Fruit fly (Drosophila melanogaster) whole organism, embryonic: ENCODE data around the gene TwdlX.

ENCODE experiments used
- Blimp-1 ChIP-seq: fragments of 200-800 bp; sonication (Bioruptor generic); optimal IDR thresholded peaks from 3 replicates; lab custom pipeline; 2018; ENCODE audit warnings: missing biosample characterization, missing genetic modification characterization, mild to moderate bottlenecking, moderate library complexity, missing genetic modification reagents
- CG10462 ChIP-seq: fragments of 200-800 bp; sonication (Bioruptor generic); optimal IDR thresholded peaks from 2 replicates; lab custom pipeline; 2016; ENCODE audit warnings: missing biosample characterization, missing genetic modification characterization
- CG10979 ChIP-seq: fragments of 200-800 bp; sonication (Bioruptor generic); optimal IDR thresholded peaks from 2 replicates; lab custom pipeline; 2018; ENCODE audit warnings: missing biosample characterization, mild to moderate bottlenecking, missing genetic modification characterization, moderate library complexity
- CG12659 ChIP-seq: fragments of 200-800 bp; sonication (Bioruptor generic); optimal IDR thresholded peaks from 3 replicates; lab custom pipeline; 2017; ENCODE audit warnings: mild to moderate bottlenecking, missing biosample characterization, missing genetic modification reagents, missing genetic modification characterization
- CG13424 ChIP-seq: fragments of 200-800 bp; sonication (Bioruptor generic); optimal IDR thresholded peaks from 2 replicates; lab custom pipeline; 2019; ENCODE audit warnings: missing biosample characterization, mild to moderate bottlenecking, missing genetic modification characterization, moderate library complexity
- CG15073 ChIP-seq: fragments of 200-800 bp; sonication (Bioruptor generic); optimal IDR thresholded peaks from 2 replicates; lab custom pipeline; 2016; ENCODE audit warnings: missing biosample characterization, missing genetic modification characterization
- CG15269 ChIP-seq: fragments of 200-800 bp; sonication (Bioruptor generic); optimal IDR thresholded peaks from 2 replicates; lab custom pipeline; 2018; ENCODE audit warnings: missing biosample characterization, mild to moderate bottlenecking, missing genetic modification characterization, moderate library complexity
- CG17612 ChIP-seq: fragments of 200-800 bp; sonication (Bioruptor generic); IDR thresholded peaks from 2 replicates; pipeline ENCODE4 v1.3.6; 2022; ENCODE audit warnings: missing biosample characterization, missing genetic modification characterization
- CG18011 ChIP-seq: fragments of 200-800 bp; sonication (Bioruptor generic); optimal IDR thresholded peaks from 2 replicates; lab custom pipeline; 2017; ENCODE audit warnings: missing biosample characterization, missing genetic modification characterization, mild to moderate bottlenecking, moderate library complexity, missing genotype
- CG2199 ChIP-seq: fragments of 200-800 bp; sonication (Bioruptor generic); IDR thresholded peaks from 3 replicates; pipeline ENCODE4 v1.3.6; 2022; ENCODE audit warnings: missing biosample characterization, missing genetic modification characterization
- CG2712 ChIP-seq: fragments of 200-800 bp; optimal IDR thresholded peaks from 3 replicates; lab custom pipeline; 2019; ENCODE audit warnings: missing biosample characterization, mild to moderate bottlenecking, missing genetic modification characterization, moderate library complexity
- CG32772 ChIP-seq: fragments of 200-800 bp; sonication (Bioruptor generic); IDR thresholded peaks from 2 replicates; pipeline ENCODE4 v1.3.6; 2022; ENCODE audit warnings: missing biosample characterization, missing genetic modification characterization
- CG3281 ChIP-seq: fragments of 200-800 bp; sonication (Bioruptor generic); optimal IDR thresholded peaks from 3 replicates; lab custom pipeline; 2017; ENCODE audit warnings: missing biosample characterization, mild to moderate bottlenecking, missing genetic modification characterization
- CG34376 ChIP-seq: fragments of 200-800 bp; sonication (Bioruptor generic); optimal IDR thresholded peaks from 2 replicates; lab custom pipeline; 2018; ENCODE audit warnings: missing biosample characterization, mild to moderate bottlenecking, missing genetic modification characterization
- CG6765 ChIP-seq: fragments of 200-800 bp; sonication (Bioruptor generic); optimal IDR thresholded peaks from 3 replicates; lab custom pipeline; 2017; ENCODE audit warnings: missing biosample characterization, mild to moderate bottlenecking, missing genetic modification characterization
- CG6854 ChIP-seq: fragments of 200-800 bp; sonication (Bioruptor generic); optimal IDR thresholded peaks from 3 replicates; lab custom pipeline; 2017; ENCODE audit warnings: missing biosample characterization, mild to moderate bottlenecking, missing genetic modification characterization
- MESR4 ChIP-seq: fragments of 200-800 bp; sonication (Bioruptor generic); optimal IDR thresholded peaks from 2 replicates; lab custom pipeline; 2018; ENCODE audit warnings: missing biosample characterization, mild to moderate bottlenecking, missing genetic modification characterization, moderate library complexity
- NK7.1 ChIP-seq: fragments of 200-800 bp; sonication (Bioruptor generic); optimal IDR thresholded peaks from 3 replicates; lab custom pipeline; 2016; ENCODE audit warnings: missing biosample characterization, missing genetic modification characterization
- Neu2 ChIP-seq: fragments of 200-800 bp; sonication (Bioruptor generic); optimal IDR thresholded peaks from 3 replicates; lab custom pipeline; 2016; ENCODE audit warnings: missing biosample characterization, missing genetic modification characterization, borderline replicate concordance
- Nf-YA ChIP-seq: fragments of 200-800 bp; sonication (Bioruptor generic); IDR thresholded peaks from 2 replicates; pipeline ENCODE4 v1.3.6; 2022; ENCODE audit warnings: missing biosample characterization, missing genetic modification characterization
- Oaz ChIP-seq: fragments of 200-800 bp; sonication (Bioruptor generic); IDR thresholded peaks from 2 replicates; pipeline ENCODE4 v1.3.6; 2022; ENCODE audit warnings: missing biosample characterization, missing genetic modification characterization
- Ptx1 ChIP-seq: fragments of 200-800 bp; sonication (Bioruptor generic); IDR thresholded peaks from 2 replicates; pipeline ENCODE4 v1.3.6; 2022; ENCODE audit warnings: missing biosample characterization, missing genetic modification characterization
- Ravus ChIP-seq: fragments of 200-800 bp; sonication (Bioruptor generic); IDR thresholded peaks from 2 replicates; pipeline ENCODE4 v1.3.6; 2022; ENCODE audit warnings: missing biosample characterization, missing genetic modification characterization
- Trl ChIP-seq, 3 experiments: fragments of >200 bp in 2 of 3; fragments of 200-800 bp in 1 of 3; sonication (Bioruptor generic) in 1 of 3; optimal IDR thresholded peaks; 2 replicates in 1 of 3; 3 replicates in 2 of 3; lab custom pipeline; 2016 to 2017; ENCODE audit warnings: missing biosample characterization in 1 of 3, missing genetic modification characterization in 1 of 3
- Usf ChIP-seq: fragments of 200-800 bp; sonication (Bioruptor generic); optimal IDR thresholded peaks from 2 replicates; lab custom pipeline; 2017; ENCODE audit warnings: missing genotype, missing biosample characterization, missing genetic modification characterization
- Xrp1 ChIP-seq: fragments of 200-800 bp; sonication (Bioruptor generic); IDR thresholded peaks from 2 replicates; pipeline ENCODE4 v1.3.6; 2022; ENCODE audit warnings: missing biosample characterization, missing genetic modification characterization
- abd-A ChIP-seq: fragments of 200-800 bp; sonication (Bioruptor generic); optimal IDR thresholded peaks from 3 replicates; lab custom pipeline; 2019; ENCODE audit warnings: missing biosample characterization, mild to moderate bottlenecking, missing genetic modification characterization, moderate library complexity
- ara ChIP-seq: fragments of 200-800 bp; sonication (Bioruptor generic); IDR thresholded peaks from 2 replicates; pipeline ENCODE4 v1.3.6; 2022; ENCODE audit warnings: missing biosample characterization, missing genetic modification characterization
- chif ChIP-seq, 2 experiments: fragments of 200-800 bp; sonication (Bioruptor generic); optimal IDR thresholded peaks; 3 replicates each; lab custom pipeline; 2016; ENCODE audit warnings: missing biosample characterization in 2 of 2, missing genetic modification characterization in 2 of 2
- chn ChIP-seq: fragments of 200-800 bp; sonication (Bioruptor generic); optimal IDR thresholded peaks from 2 replicates; lab custom pipeline; 2016; ENCODE audit warnings: missing biosample characterization, missing genetic modification characterization
- croc ChIP-seq: fragments of 200-800 bp; sonication (Bioruptor generic); conservative IDR thresholded peaks from 3 replicates; pipeline ENCODE4 v1.3.6; 2022; ENCODE audit warnings: missing biosample characterization, missing genetic modification characterization
- dpn ChIP-seq, 2 experiments: fragments of 200-800 bp; sonication (Bioruptor generic); optimal IDR thresholded peaks; 3 replicates each; lab custom pipeline; 2016; ENCODE audit warnings: missing biosample characterization in 2 of 2, missing genetic modification characterization in 2 of 2
- gce ChIP-seq: fragments of 200-800 bp; sonication (Bioruptor generic); IDR thresholded peaks from 3 replicates; pipeline ENCODE4 v1.3.6; 2022; ENCODE audit warnings: missing biosample characterization, missing genetic modification characterization
- ind ChIP-seq: fragments of 200-800 bp; sonication (Bioruptor generic); optimal IDR thresholded peaks from 3 replicates; lab custom pipeline; 2016; ENCODE audit warnings: missing biosample characterization, missing genetic modification characterization
- klu ChIP-seq: fragments of 200-800 bp; sonication (Bioruptor generic); IDR thresholded peaks from 2 replicates; pipeline ENCODE4 v1.3.6; 2022; ENCODE audit warnings: missing biosample characterization, missing genetic modification characterization
- lab ChIP-seq: fragments of 200-800 bp; sonication (Bioruptor generic); optimal IDR thresholded peaks from 3 replicates; lab custom pipeline; 2017; ENCODE audit warnings: missing biosample characterization, missing genetic modification characterization, mild to moderate bottlenecking, moderate library complexity, missing genetic modification reagents
- lov ChIP-seq, 2 experiments: fragments of 200-800 bp in 1 of 2; fragments of >200 bp in 1 of 2; sonication (Bioruptor generic) in 1 of 2; IDR thresholded peaks in 1 of 2; optimal IDR thresholded peaks in 1 of 2; 2 replicates in 1 of 2; 3 replicates in 1 of 2; pipeline versions ENCODE4 v1.3.6 to Lab custom; 2017 to 2022; ENCODE audit warnings: missing biosample characterization in 1 of 2, missing genetic modification characterization in 1 of 2
- pb ChIP-seq: fragments of 200-800 bp; sonication (Bioruptor generic); optimal IDR thresholded peaks from 3 replicates; lab custom pipeline; 2016; ENCODE audit warnings: missing biosample characterization, missing genetic modification characterization
- phol ChIP-seq: fragments of 200-800 bp; sonication (Bioruptor generic); optimal IDR thresholded peaks from 3 replicates; lab custom pipeline; 2018; ENCODE audit warnings: missing biosample characterization, mild to moderate bottlenecking, missing genetic modification characterization, moderate library complexity
- ro ChIP-seq: fragments of 200-800 bp; sonication (Bioruptor generic); IDR thresholded peaks from 2 replicates; pipeline ENCODE4 v1.3.6; 2022; ENCODE audit warnings: missing biosample characterization, missing genetic modification characterization
- slou ChIP-seq: fragments of 200-800 bp; sonication (Bioruptor generic); optimal IDR thresholded peaks from 3 replicates; lab custom pipeline; 2016; ENCODE audit warnings: missing biosample characterization, missing genetic modification characterization
- sna ChIP-seq: fragments of 200-800 bp; sonication (Bioruptor generic); IDR thresholded peaks from 2 replicates; pipeline ENCODE4 v1.3.6; 2022; ENCODE audit warnings: missing biosample characterization, missing genetic modification characterization; ENCODE audit not compliant: partially characterized antibody
- sob ChIP-seq: fragments of 200-800 bp; sonication (Bioruptor generic); IDR thresholded peaks from 2 replicates; pipeline ENCODE4 v1.3.6; 2022; ENCODE audit warnings: missing biosample characterization, missing genetic modification characterization
- tx ChIP-seq: fragments of 200-800 bp; sonication (Bioruptor generic); optimal IDR thresholded peaks from 2 replicates; lab custom pipeline; 2016; ENCODE audit warnings: missing biosample characterization, missing genetic modification characterization
- unc-4 ChIP-seq: fragments of 200-800 bp; sonication (Bioruptor generic); IDR thresholded peaks from 2 replicates; pipeline ENCODE4 v1.3.6; 2022; ENCODE audit warnings: missing biosample characterization, missing genetic modification characterization; ENCODE audit not compliant: partially characterized antibody
- vnd ChIP-seq: fragments of 200-800 bp; sonication (Bioruptor generic); IDR thresholded peaks from 3 replicates; pipeline ENCODE4 v1.3.6; 2022; ENCODE audit warnings: missing biosample characterization, missing genetic modification characterization; ENCODE audit not compliant: partially characterized antibody
- vvl ChIP-seq: fragments of 200-800 bp; sonication (Bioruptor generic); IDR thresholded peaks from 2 replicates; pipeline ENCODE4 v1.3.6; 2022; ENCODE audit warnings: missing biosample characterization, missing genetic modification characterization
- zfh1 ChIP-seq: fragments of 200-800 bp; sonication (Bioruptor generic); IDR thresholded peaks from 3 replicates; pipeline ENCODE4 v1.3.6; 2022; ENCODE audit warnings: missing biosample characterization, missing genetic modification characterization

TwdlX gene

DNA sequence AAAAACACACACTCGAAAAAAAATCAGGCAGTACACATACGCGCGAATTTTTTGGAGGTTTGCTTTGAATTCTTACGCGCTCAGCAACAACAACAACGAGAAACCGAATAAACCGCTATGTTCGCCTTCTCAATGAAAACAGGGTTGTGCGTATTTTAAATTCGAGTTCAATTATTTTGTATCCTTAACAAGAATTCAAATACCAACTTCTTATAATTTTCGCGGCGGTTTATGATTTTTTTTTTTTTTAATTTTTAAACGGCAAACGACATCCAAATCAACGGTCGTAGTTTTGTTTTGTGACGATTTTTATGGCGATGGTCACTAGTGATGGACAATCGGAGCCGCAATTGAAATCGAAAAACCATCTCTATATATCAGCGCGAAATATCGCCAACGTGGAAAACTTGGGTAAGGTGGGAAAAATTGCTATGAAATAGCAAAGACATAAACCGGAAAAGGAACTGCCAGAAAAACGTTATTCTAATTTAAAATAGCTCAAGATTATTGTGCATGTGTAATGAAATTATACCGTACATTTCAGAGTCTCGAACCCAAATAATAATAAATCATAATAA is 20.8 kb downstream of the TwdlX start, which contains the start of gene goe (continued):
- TF ChIP-seq vnd (GFP tag; lab: Robert Waterston, UW): peak; percentile 76
- no peak for TF ChIP-seq Trl (optimal IDR thresholded peaks at IDR 0.05; lab: Kevin White, UChicago)
- TF ChIP-seq Trl (GFP tag; optimal IDR thresholded peaks at IDR 0.05; lab: Kevin White, UChicago): peak; percentile 90
- TF ChIP-seq klu (GFP tag; lab: Robert Waterston, UW): peak; percentile 60
- peak; percentile 94 for TF ChIP-seq sob (GFP tag; lab: Robert Waterston, UW)
- TF ChIP-seq chn (GFP tag; lab: Kevin White, UChicago): peak; percentile 81
- TF ChIP-seq CG32772 (GFP tag; lab: Robert Waterston, UW): peak; percentile 70
- peak; percentile 66 for TF ChIP-seq CG13424 (tag; lab: Kevin White, UChicago)
- peak; percentile 89 for TF ChIP-seq vvl (GFP tag; lab: Robert Waterston, UW)
- TF ChIP-seq CG6854 (GFP tag; lab: Kevin White, UChicago): peak; percentile 50
- peak; percentile 72 for TF ChIP-seq Ptx1 (GFP tag; lab: Robert Waterston, UW)
- TF ChIP-seq unc-4 (GFP tag; lab: Robert Waterston, UW): peak; percentile 81
- peak; percentile 30 for TF ChIP-seq CG10979 (tag; lab: Kevin White, UChicago)
- TF ChIP-seq abd-A (tag; lab: Kevin White, UChicago): no peak
- TF ChIP-seq dpn (GFP tag; optimal IDR thresholded peaks at IDR 0.05; lab: Kevin White, UChicago): peak; percentile 82 to 91
- peak; percentile 76 for TF ChIP-seq CG6765 (GFP tag; lab: Kevin White, UChicago)
- TF ChIP-seq CG3281: peak; percentile 77
- TF ChIP-seq Nf-YA (GFP tag; lab: Robert Waterston, UW): peak; percentile 57; the same call in 1 of the 2 replicates
- TF ChIP-seq ind: peak; percentile 59
- TF ChIP-seq croc (GFP tag; lab: Robert Waterston, UW): peak; percentile 59; the same call in 2 of the 3 replicates
- peak; percentile 53 for TF ChIP-seq CG2712 (tag; lab: Kevin White, UChicago)
- TF ChIP-seq gce (GFP tag; lab: Robert Waterston, UW): peak; percentile 66; the same call in 2 of the 3 replicates
- peak; percentile 2; the same call in 1 of the 2 replicates for TF ChIP-seq Ravus (GFP tag; lab: Robert Waterston, UW)
- peak; percentile 86 for TF ChIP-seq slou
- peak; percentile 30 for TF ChIP-seq Neu2 (GFP tag; lab: Kevin White, UChicago)
- no peak for TF ChIP-seq CG15073 (GFP tag; lab: Kevin White, UChicago)
- TF ChIP-seq Xrp1 (GFP tag; lab: Robert Waterston, UW): peak; percentile 54
- peak; percentile 67 for TF ChIP-seq ara (GFP tag; lab: Robert Waterston, UW)
- TF ChIP-seq Usf (GFP tag; lab: Kevin White, UChicago): peak; percentile 67
- peak; percentile 79; the same call in 1 of the 2 replicates for TF ChIP-seq sna (GFP tag; lab: Robert Waterston, UW)
- TF ChIP-seq NK7.1 (GFP tag; lab: Kevin White, UChicago): peak; percentile 70
- no peak for TF ChIP-seq lov (optimal IDR thresholded peaks at IDR 0.05; lab: Kevin White, UChicago)
- TF ChIP-seq lov (GFP tag; IDR thresholded peaks at IDR 0.05; lab: Robert Waterston, UW): peak; percentile 84; the same call in 2 of the 3 replicates
- TF ChIP-seq ro (GFP tag; lab: Robert Waterston, UW): peak; percentile 19; the same call in 1 of the 2 replicates
- TF ChIP-seq phol: peak; percentile 75
- TF ChIP-seq lab: peak; percentile 84
- TF ChIP-seq CG2199: peak; percentile 81
- TF ChIP-seq CG18011 (GFP tag; lab: Kevin White, UChicago): peak; percentile 65
- peak; percentile 90 for TF ChIP-seq CG12659 (GFP tag; lab: Kevin White, UChicago)
- TF ChIP-seq chif (GFP tag; optimal IDR thresholded peaks at IDR 0.05; lab: Kevin White, UChicago): peak; percentile 78 to 90
- TF ChIP-seq Blimp-1 (GFP tag; lab: Kevin White, UChicago): peak; percentile 31
- TF ChIP-seq CG10462 (GFP tag; lab: Kevin White, UChicago): peak; percentile 68
- TF ChIP-seq CG17612 (GFP tag; lab: Robert Waterston, UW): peak; percentile 60; the same call in 1 of the 2 replicates
- peak; percentile 71 for TF ChIP-seq Oaz (GFP tag; lab: Robert Waterston, UW)
- peak; percentile 75 for TF ChIP-seq CG15269
- peak; percentile 73 for TF ChIP-seq tx (GFP tag; lab: Kevin White, UChicago)
- TF ChIP-seq zfh1 (GFP tag; lab: Robert Waterston, UW): peak; percentile 82
- TF ChIP-seq MESR4 (GFP tag; lab: Kevin White, UChicago): peak; percentile 21
- peak; percentile 65 for TF ChIP-seq pb
- peak; percentile 75 for TF ChIP-seq CG34376 (GFP tag; lab: Kevin White, UChicago)
